Worm (Caenorhabditis elegans) whole organism, mixed stage, embryonic: ENCODE data around the gene E02H9.7.

Experiments used
- cnd-1 ChIP-seq: fragments of 200-800 bp; sonication (Bioruptor generic); optimal IDR thresholded peaks from 2 replicates; lab custom pipeline; 2018; ENCODE audit warnings: mild to moderate bottlenecking, missing genetic modification characterization, missing compliant biosample characterization
- elt-1 ChIP-seq: sonication (generic microtip); optimal IDR thresholded peaks from 2 replicates; lab custom pipeline; 2017; ENCODE audit warnings: missing genetic modification characterization, mild to moderate bottlenecking, missing compliant biosample characterization, antibody characterized with exemption, moderate library complexity, borderline replicate concordance; ENCODE audit not compliant: insufficient read depth
- lin-13 ChIP-seq: fragments of 150-350 bp; optimal IDR thresholded peaks from 2 replicates; lab custom pipeline; 2014; ENCODE audit warnings: missing biosample characterization, missing genetic modification characterization
- lin-32 ChIP-seq: fragments of 200-800 bp; sonication (Bioruptor generic); optimal IDR thresholded peaks from 2 replicates; lab custom pipeline; 2018; ENCODE audit warnings: mild to moderate bottlenecking, missing genetic modification characterization, missing compliant biosample characterization
- lsy-2 ChIP-seq: fragments of 150-350 bp; optimal IDR thresholded peaks from 2 replicates; lab custom pipeline; 2014; ENCODE audit warnings: missing biosample characterization, missing genetic modification characterization
- nhr-28 ChIP-seq: fragments of 150-350 bp; optimal IDR thresholded peaks from 2 replicates; lab custom pipeline; 2014; ENCODE audit warnings: missing biosample characterization, missing genetic modification characterization
- sptf-1 ChIP-seq: sonication (generic microtip); optimal IDR thresholded peaks from 2 replicates; lab custom pipeline; 2017; ENCODE audit warnings: mild to moderate bottlenecking, missing genetic modification characterization, moderate library complexity, missing compliant biosample characterization
- unc-120 ChIP-seq: sonication (generic microtip); optimal IDR thresholded peaks from 2 replicates; lab custom pipeline; 2017; ENCODE audit warnings: missing genetic modification characterization, missing compliant biosample characterization; ENCODE audit not compliant: poor library complexity, severe bottlenecking
- zip-8 ChIP-seq: fragments of 150-350 bp; optimal IDR thresholded peaks from 2 replicates; lab custom pipeline; 2014; ENCODE audit warnings: missing biosample characterization, missing genetic modification characterization

ce11 chrIII:2419504-2419903, 26.0 kb downstream of the E02H9.7 start:
- TF ChIP-seq elt-1 (tag; lab: Kevin White, UChicago) (no peak), cnd-1 (tag; lab: Kevin White, UChicago) (no peak), lin-32 (GFP tag; lab: Kevin White, UChicago) (no peak), sptf-1 (tag; lab: Kevin White, UChicago) (no peak), zip-8 (tag; lab: Kevin White, UChicago) (no peak), nhr-28 (no peak), lsy-2 (tag; lab: Kevin White, UChicago) (no peak), lin-13 (tag; lab: Kevin White, UChicago) (no peak), unc-120 (no peak)
